Worm (Caenorhabditis elegans): ENCODE results near the gene tbg-1.

ce11 chrIII:9616933-9617332 lies 12.0 kb downstream of the tbg-1 start:
- TF ChIP-seq elt-4 (tag; optimal IDR thresholded peaks at IDR 0.05) (no peak), nfya-1 (tag; optimal IDR thresholded peaks at IDR 0.05) (no peak), pha-4 (tag; optimal IDR thresholded peaks at IDR 0.05) (no peak), unc-42 (tag; optimal IDR thresholded peaks at IDR 0.05) (no peak)
